Worm (Caenorhabditis elegans) whole organism, L2 larva: ENCODE data around the gene gfm-1.

Source experiments
- aly-2 ChIP-seq: fragments of 150-350 bp; optimal IDR thresholded peaks from 2 replicates; lab custom pipeline; 2014; ENCODE audit warnings: missing biosample characterization, missing genetic modification characterization
- elt-3 ChIP-seq: sonication (generic microtip); optimal IDR thresholded peaks from 2 replicates; lab custom pipeline; 2017; ENCODE audit warnings: missing biosample characterization, missing genetic modification characterization
- nhr-12 ChIP-seq: fragments of 150-350 bp; optimal IDR thresholded peaks from 2 replicates; lab custom pipeline; 2014; ENCODE audit warnings: missing biosample characterization, missing genetic modification characterization
- nhr-237 ChIP-seq: fragments of 150-350 bp; optimal IDR thresholded peaks from 2 replicates; lab custom pipeline; 2014; ENCODE audit warnings: missing biosample characterization, missing genetic modification characterization
- nhr-77 ChIP-seq: fragments of 150-350 bp; optimal IDR thresholded peaks from 2 replicates; lab custom pipeline; 2014; ENCODE audit warnings: missing biosample characterization, missing genetic modification characterization
- skn-1 ChIP-seq: sonication (generic microtip); optimal IDR thresholded peaks from 2 replicates; lab custom pipeline; 2017; ENCODE audit warnings: missing biosample characterization, missing genetic modification characterization
- sma-9 ChIP-seq, 2 experiments: fragments of 150-350 bp in 1 of 2; sonication (generic microtip) in 1 of 2; optimal IDR thresholded peaks; 2 replicates each; lab custom pipeline; 2014 to 2016; ENCODE audit warnings: missing genetic modification characterization in 2 of 2, mild to moderate bottlenecking in 1 of 2, missing biosample characterization in 1 of 2, missing compliant biosample characterization in 1 of 2, missing genetic modification reagents in 1 of 2, moderate library complexity in 1 of 2
- unc-55 ChIP-seq: fragments of 150-350 bp; sonication (generic microtip); optimal IDR thresholded peaks from 3 replicates; lab custom pipeline; 2014; ENCODE audit warnings: missing biosample characterization, missing genetic modification reagents, missing genetic modification characterization

ce11 chrII:13098175-13098574, 19.1 kb upstream of the gfm-1 start, which contains the start of gene col-86:
- TF ChIP-seq elt-3: no peak
- no peak for TF ChIP-seq nhr-237 (tag; lab: Kevin White, UChicago)
- TF ChIP-seq nhr-77: no peak
- TF ChIP-seq nhr-12 (tag; lab: Kevin White, UChicago): no peak
- TF ChIP-seq skn-1: no peak
- no peak for TF ChIP-seq aly-2 (tag; lab: Kevin White, UChicago)
- no peak for TF ChIP-seq sma-9 (GFP tag; optimal IDR thresholded peaks at IDR 0.05; lab: Kevin White, UChicago)
- TF ChIP-seq sma-9 (tag; optimal IDR thresholded peaks at IDR 0.05; lab: Kevin White, UChicago): no peak
- no peak for TF ChIP-seq unc-55 (GFP tag; lab: Kevin White, UChicago)
